Fruit fly (Drosophila melanogaster) whole organism, wandering third instar larva: ENCODE measurements around the gene CG5846.

Experiments used
- CG32264 ChIP-seq: fragments of 200-800 bp; sonication (Bioruptor generic); optimal IDR thresholded peaks from 2 replicates; lab custom pipeline; 2016; ENCODE audit warnings: missing biosample characterization, missing genetic modification characterization
- Hr78 ChIP-seq: fragments of >200 bp; optimal IDR thresholded peaks from 2 replicates; lab custom pipeline; 2017; ENCODE audit warnings: missing biosample characterization, missing genetic modification characterization
- Jra ChIP-seq: sonication (Bioruptor generic); optimal IDR thresholded peaks from 2 replicates; lab custom pipeline; 2016; ENCODE audit warnings: missing biosample characterization, missing genetic modification characterization
- Myc ChIP-seq: fragments of >200 bp; optimal IDR thresholded peaks from 2 replicates; lab custom pipeline; 2017
- tai ChIP-seq: sonication (Bioruptor generic); optimal IDR thresholded peaks from 2 replicates; lab custom pipeline; 2016; ENCODE audit warnings: missing biosample characterization, missing genetic modification characterization
- usp ChIP-seq: fragments of >200 bp; optimal IDR thresholded peaks from 2 replicates; lab custom pipeline; 2017; ENCODE audit warnings: missing biosample characterization, missing genetic modification characterization

DNA sequence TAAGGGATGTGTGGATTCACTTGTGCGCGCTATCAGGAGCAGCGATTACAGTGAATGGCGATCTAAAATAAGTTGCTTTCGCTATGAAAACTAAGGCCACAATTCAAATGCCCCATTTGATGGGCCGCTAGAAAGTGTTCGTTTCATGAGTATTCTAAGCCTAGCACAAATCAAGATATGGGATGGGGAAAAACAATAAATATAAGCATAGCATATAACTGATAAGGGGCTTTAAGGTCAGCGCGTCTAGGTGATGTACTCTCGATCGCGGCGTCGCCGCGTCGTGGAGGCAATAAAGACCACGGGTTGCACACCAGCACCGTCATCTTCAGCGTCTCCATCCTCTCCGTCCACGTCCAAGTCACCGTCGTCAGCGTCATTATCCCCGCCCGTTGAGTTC, 3.7 kb upstream of the CG5846 start:
- no peak for TF ChIP-seq Hr78 (GFP tag; lab: Kevin White, UChicago)
- no peak for TF ChIP-seq tai
- TF ChIP-seq usp: no peak
- TF ChIP-seq Myc (lab: Kevin White, UChicago): no peak
- no peak for TF ChIP-seq CG32264 (GFP tag; lab: Kevin White, UChicago)
- TF ChIP-seq Jra (GFP tag; lab: Kevin White, UChicago): no peak
